Worm (Caenorhabditis elegans) whole organism, mixed stage, embryonic: ENCODE results near the gene cyn-10.

Experiments
- M03D4.4 ChIP-seq: sonication (generic microtip); optimal IDR thresholded peaks from 2 replicates; lab custom pipeline; 2017; ENCODE audit warnings: mild to moderate bottlenecking, missing genetic modification characterization, missing compliant biosample characterization
- bed-3 ChIP-seq: fragments of 200-800 bp; sonication (Bioruptor generic); optimal IDR thresholded peaks from 3 replicates; lab custom pipeline; 2018; ENCODE audit warnings: mild to moderate bottlenecking, missing genetic modification characterization, moderate library complexity, missing compliant biosample characterization
- blmp-1 ChIP-seq: fragments of 150-350 bp; optimal IDR thresholded peaks from 2 replicates; lab custom pipeline; 2014; ENCODE audit warnings: missing biosample characterization, missing genetic modification characterization
- ceh-39 ChIP-seq: fragments of 150-350 bp; optimal IDR thresholded peaks from 2 replicates; lab custom pipeline; 2014; ENCODE audit warnings: missing biosample characterization, missing genetic modification characterization
- ceh-43 ChIP-seq: fragments of 200-800 bp; sonication (Bioruptor generic); optimal IDR thresholded peaks from 2 replicates; lab custom pipeline; 2018; ENCODE audit warnings: mild to moderate bottlenecking, missing genetic modification characterization, moderate library complexity, missing compliant biosample characterization
- ceh-83 ChIP-seq: fragments of 200-800 bp; sonication (Bioruptor generic); optimal IDR thresholded peaks from 2 replicates; lab custom pipeline; 2018; ENCODE audit warnings: mild to moderate bottlenecking, missing genetic modification characterization, missing compliant biosample characterization
- ces-1 ChIP-seq: fragments of 150-350 bp; optimal IDR thresholded peaks from 2 replicates; lab custom pipeline; 2014; ENCODE audit warnings: missing biosample characterization, missing genetic modification reagents, missing genetic modification characterization
- cnd-1 ChIP-seq: fragments of 200-800 bp; sonication (Bioruptor generic); optimal IDR thresholded peaks from 2 replicates; lab custom pipeline; 2018; ENCODE audit warnings: mild to moderate bottlenecking, missing genetic modification characterization, missing compliant biosample characterization
- drap-1 ChIP-seq: fragments of 200-800 bp; sonication (Bioruptor generic); optimal IDR thresholded peaks from 3 replicates; lab custom pipeline; 2018; ENCODE audit warnings: mild to moderate bottlenecking, missing genetic modification characterization, missing compliant biosample characterization
- elt-1 ChIP-seq: sonication (generic microtip); optimal IDR thresholded peaks from 2 replicates; lab custom pipeline; 2017; ENCODE audit warnings: missing genetic modification characterization, mild to moderate bottlenecking, missing compliant biosample characterization, antibody characterized with exemption, moderate library complexity, borderline replicate concordance; ENCODE audit not compliant: insufficient read depth
- elt-3 ChIP-seq: fragments of 150-350 bp; optimal IDR thresholded peaks from 2 replicates; lab custom pipeline; 2014; ENCODE audit warnings: missing biosample characterization, missing genetic modification characterization
- flh-1 ChIP-seq: fragments of 200-800 bp; sonication (Bioruptor generic); optimal IDR thresholded peaks from 2 replicates; lab custom pipeline; 2018; ENCODE audit warnings: mild to moderate bottlenecking, missing genetic modification characterization, moderate library complexity, missing compliant biosample characterization
- hlh-1 ChIP-seq: fragments of 150-350 bp; optimal IDR thresholded peaks from 2 replicates; lab custom pipeline; 2014; ENCODE audit warnings: missing biosample characterization, missing genetic modification reagents, missing genetic modification characterization
- lin-13 ChIP-seq: fragments of 150-350 bp; optimal IDR thresholded peaks from 2 replicates; lab custom pipeline; 2014; ENCODE audit warnings: missing biosample characterization, missing genetic modification characterization
- lin-32 ChIP-seq: fragments of 200-800 bp; sonication (Bioruptor generic); optimal IDR thresholded peaks from 2 replicates; lab custom pipeline; 2018; ENCODE audit warnings: mild to moderate bottlenecking, missing genetic modification characterization, missing compliant biosample characterization
- lsy-2 ChIP-seq: fragments of 150-350 bp; optimal IDR thresholded peaks from 2 replicates; lab custom pipeline; 2014; ENCODE audit warnings: missing biosample characterization, missing genetic modification characterization
- mab-5 ChIP-seq: fragments of 150-350 bp; optimal IDR thresholded peaks from 2 replicates; lab custom pipeline; 2014; ENCODE audit warnings: missing biosample characterization, missing genetic modification characterization
- mep-1 ChIP-seq: fragments of 150-350 bp; optimal IDR thresholded peaks from 2 replicates; lab custom pipeline; 2017; ENCODE audit warnings: missing biosample characterization, missing genetic modification reagents, missing genetic modification characterization, inconsistent platforms
- mls-2 ChIP-seq: sonication (generic microtip); optimal IDR thresholded peaks from 2 replicates; lab custom pipeline; 2016; ENCODE audit warnings: mild to moderate bottlenecking, missing genetic modification characterization, moderate library complexity, missing compliant biosample characterization
- nhr-12 ChIP-seq: fragments of 150-350 bp; optimal IDR thresholded peaks from 2 replicates; lab custom pipeline; 2014; ENCODE audit warnings: missing biosample characterization, missing genetic modification characterization
- nhr-2 ChIP-seq: fragments of 150-350 bp; optimal IDR thresholded peaks from 2 replicates; lab custom pipeline; 2014; ENCODE audit warnings: missing biosample characterization, missing genetic modification characterization
- nhr-237 ChIP-seq: fragments of 150-350 bp; optimal IDR thresholded peaks from 2 replicates; lab custom pipeline; 2014; ENCODE audit warnings: missing biosample characterization, missing genetic modification characterization
- nhr-28 ChIP-seq: fragments of 150-350 bp; optimal IDR thresholded peaks from 2 replicates; lab custom pipeline; 2014; ENCODE audit warnings: missing biosample characterization, missing genetic modification characterization
- nhr-76 ChIP-seq: sonication (generic microtip); optimal IDR thresholded peaks from 2 replicates; lab custom pipeline; 2017; ENCODE audit warnings: missing biosample characterization, missing genetic modification characterization
- sem-2 ChIP-seq: fragments of 200-800 bp; sonication (Bioruptor generic); optimal IDR thresholded peaks from 2 replicates; lab custom pipeline; 2018; ENCODE audit warnings: mild to moderate bottlenecking, missing genetic modification characterization, missing compliant biosample characterization
- snpc-4 ChIP-seq: fragments of 150-350 bp; optimal IDR thresholded peaks from 2 replicates; lab custom pipeline; 2014; ENCODE audit warnings: missing biosample characterization, missing genetic modification characterization
- sptf-1 ChIP-seq: sonication (generic microtip); optimal IDR thresholded peaks from 2 replicates; lab custom pipeline; 2017; ENCODE audit warnings: mild to moderate bottlenecking, missing genetic modification characterization, moderate library complexity, missing compliant biosample characterization
- tbx-8 ChIP-seq: fragments of 200-800 bp; sonication (Bioruptor generic); optimal IDR thresholded peaks from 2 replicates; lab custom pipeline; 2018; ENCODE audit warnings: mild to moderate bottlenecking, missing genetic modification characterization, moderate library complexity, missing compliant biosample characterization
- unc-120 ChIP-seq: sonication (generic microtip); optimal IDR thresholded peaks from 2 replicates; lab custom pipeline; 2017; ENCODE audit warnings: missing genetic modification characterization, missing compliant biosample characterization; ENCODE audit not compliant: poor library complexity, severe bottlenecking
- zip-8 ChIP-seq: fragments of 150-350 bp; optimal IDR thresholded peaks from 2 replicates; lab custom pipeline; 2014; ENCODE audit warnings: missing biosample characterization, missing genetic modification characterization
- ztf-11 ChIP-seq: fragments of 150-350 bp; optimal IDR thresholded peaks from 2 replicates; lab custom pipeline; 2014; ENCODE audit warnings: missing biosample characterization, missing genetic modification characterization

Gene cyn-10

DNA sequence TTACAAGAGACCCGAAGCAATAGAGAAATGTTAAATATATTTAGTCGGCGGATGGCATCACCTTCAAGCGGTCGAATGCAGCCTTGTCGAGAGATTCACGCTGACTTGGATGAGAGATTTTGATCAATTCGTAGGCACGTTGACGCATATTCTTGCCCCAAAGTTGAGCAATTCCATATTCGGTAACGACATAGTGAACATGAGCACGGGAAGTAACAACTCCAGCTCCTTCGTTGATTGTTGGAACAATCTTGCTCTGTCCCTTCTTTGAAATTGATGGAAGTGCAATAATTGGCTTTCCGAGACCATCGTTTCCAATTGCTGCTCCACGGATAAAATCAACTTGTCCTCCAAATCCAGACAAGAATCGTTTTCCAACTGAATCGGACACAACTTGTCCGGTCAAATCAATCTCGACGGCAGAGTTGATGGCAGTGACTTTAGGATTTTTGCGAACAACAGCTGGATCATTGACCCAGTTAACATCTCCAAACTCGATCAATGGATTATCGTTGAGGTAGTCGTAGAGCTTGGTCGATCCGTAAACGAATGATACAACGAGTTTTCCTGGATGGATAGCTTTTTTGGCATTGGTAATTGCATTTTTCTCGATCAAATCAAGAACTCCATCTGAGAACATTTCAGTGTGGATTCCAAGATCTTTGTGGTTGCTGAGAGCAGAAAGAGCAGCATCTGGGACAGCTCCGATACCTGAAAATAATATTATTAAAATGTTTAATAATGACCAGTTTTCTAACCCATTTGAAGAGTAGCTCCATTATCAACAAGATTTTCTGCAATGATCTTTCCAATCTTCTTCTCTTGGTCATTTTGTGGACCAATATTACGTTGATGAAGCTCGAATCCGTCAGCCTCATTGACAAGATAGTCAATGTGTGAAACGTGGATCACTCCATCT lies 24.2 kb downstream of the cyn-10 start:
- no peak for TF ChIP-seq zip-8
- no peak for TF ChIP-seq ceh-43 (GFP tag; lab: Kevin White, UChicago)
- TF ChIP-seq unc-120 = no peak
- no peak for TF ChIP-seq nhr-12
- no peak for TF ChIP-seq ceh-83 (GFP tag; lab: Kevin White, UChicago)
- no peak for TF ChIP-seq mep-1 (tag; lab: Kevin White, UChicago)
- no peak for TF ChIP-seq cnd-1 (tag; lab: Kevin White, UChicago)
- no peak for TF ChIP-seq mab-5
- TF ChIP-seq ceh-39 (tag; lab: Kevin White, UChicago) = no peak
- no peak for TF ChIP-seq bed-3
- no peak for TF ChIP-seq sem-2
- TF ChIP-seq nhr-28 (tag; lab: Kevin White, UChicago) = no peak
- TF ChIP-seq nhr-2 (tag; lab: Kevin White, UChicago) = no peak
- TF ChIP-seq M03D4.4 = no peak
- TF ChIP-seq lin-32 (GFP tag; lab: Kevin White, UChicago) = no peak
- no peak for TF ChIP-seq nhr-237 (tag; lab: Kevin White, UChicago)
- no peak for TF ChIP-seq ces-1 (GFP tag; lab: Kevin White, UChicago)

DNA sequence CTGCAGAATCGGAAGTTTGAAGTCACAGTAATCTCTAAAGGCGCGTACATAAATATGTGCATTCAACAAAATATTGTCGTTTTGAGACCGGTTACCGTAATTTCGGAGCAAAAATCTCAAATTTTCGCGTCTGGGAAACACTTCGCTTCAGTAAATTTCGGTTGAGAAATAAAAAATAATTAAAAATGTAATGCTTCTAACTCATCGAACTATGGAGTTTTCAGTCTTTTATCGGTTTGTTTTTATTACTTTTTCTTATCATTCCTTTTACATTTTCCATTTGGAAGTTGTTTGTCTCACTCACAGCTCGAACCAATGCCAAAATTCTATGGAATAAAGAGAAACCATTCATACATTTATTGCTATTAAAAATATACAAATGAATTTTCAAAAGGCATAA lies 25.0 kb downstream of the cyn-10 start:
- TF ChIP-seq lsy-2 (tag; lab: Kevin White, UChicago) = no peak
- no peak for TF ChIP-seq elt-3
- TF ChIP-seq cnd-1 (tag; lab: Kevin White, UChicago) = no peak
- TF ChIP-seq drap-1 (GFP tag; lab: Kevin White, UChicago) = no peak
- TF ChIP-seq tbx-8 (GFP tag; lab: Kevin White, UChicago) = no peak
- TF ChIP-seq flh-1 (GFP tag; lab: Kevin White, UChicago) = no peak
- no peak for TF ChIP-seq nhr-28 (tag; lab: Kevin White, UChicago)
- TF ChIP-seq mls-2 = no peak
- TF ChIP-seq nhr-237 (tag; lab: Kevin White, UChicago) = no peak
- TF ChIP-seq nhr-76 (tag; lab: Kevin White, UChicago) = no peak
- no peak for TF ChIP-seq elt-1 (tag; lab: Kevin White, UChicago)
- TF ChIP-seq nhr-12 = no peak
- TF ChIP-seq ceh-83 (GFP tag; lab: Kevin White, UChicago) = no peak
- no peak for TF ChIP-seq mep-1 (tag; lab: Kevin White, UChicago)
- no peak for TF ChIP-seq mab-5
- TF ChIP-seq sem-2 = no peak
- no peak for TF ChIP-seq hlh-1 (tag; lab: Kevin White, UChicago)
- TF ChIP-seq bed-3 = no peak
- TF ChIP-seq unc-120 = no peak
- no peak for TF ChIP-seq lin-32 (GFP tag; lab: Kevin White, UChicago)
- TF ChIP-seq, all 35 proteins: peak for 0

DNA sequence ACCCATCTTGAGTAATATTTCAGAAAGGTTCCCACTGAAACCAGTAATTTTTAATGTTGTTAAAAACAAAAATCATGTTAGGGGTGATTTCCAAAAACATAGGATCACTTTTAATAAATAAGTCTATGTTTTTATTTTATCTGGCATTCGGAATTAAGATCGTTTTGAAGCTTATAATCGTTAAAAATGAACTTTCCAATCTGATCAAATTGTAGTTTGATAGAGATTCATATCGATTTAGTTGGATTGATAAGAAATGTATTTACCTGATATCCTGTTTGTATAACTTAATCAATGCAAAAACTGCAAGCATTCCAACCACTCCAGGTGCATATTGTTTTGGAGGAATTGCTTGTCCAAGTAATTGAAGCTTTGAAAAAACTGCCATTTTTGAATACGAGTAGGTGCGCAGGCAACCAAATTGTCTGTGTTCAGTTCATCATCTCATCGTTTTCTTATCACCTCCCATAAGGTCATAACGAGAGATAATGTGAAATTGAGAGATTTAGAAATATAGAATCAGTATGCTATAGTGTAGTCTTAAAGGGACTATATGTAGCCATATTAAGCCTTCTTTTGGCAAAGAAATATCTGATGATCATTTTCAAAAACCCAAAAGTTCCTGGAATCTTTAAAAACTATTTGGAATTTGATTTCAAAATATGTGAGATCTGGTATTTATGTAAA lies 25.7 kb downstream of the cyn-10 start, which contains the start of gene pmp-2:
Gene pmp-2 (minus strand): TSS at position 487 of the 687 bp plus-strand sequence.
- no peak for TF ChIP-seq nhr-28 (tag; lab: Kevin White, UChicago)
- no peak for TF ChIP-seq ceh-43 (GFP tag; lab: Kevin White, UChicago)
- TF ChIP-seq snpc-4 = no peak
- TF ChIP-seq sem-2 = no peak
- TF ChIP-seq elt-3 = no peak
- no peak for TF ChIP-seq lin-13 (tag; lab: Kevin White, UChicago)
- TF ChIP-seq nhr-76 (tag; lab: Kevin White, UChicago) = no peak
- no peak for TF ChIP-seq lsy-2 (tag; lab: Kevin White, UChicago)
- TF ChIP-seq tbx-8 (GFP tag; lab: Kevin White, UChicago) = no peak
- TF ChIP-seq blmp-1 (tag; lab: Kevin White, UChicago) = no peak
- no peak for TF ChIP-seq ztf-11
- TF ChIP-seq ces-1 (GFP tag; lab: Kevin White, UChicago) = no peak
- no peak for TF ChIP-seq hlh-1 (tag; lab: Kevin White, UChicago)
- no peak for TF ChIP-seq zip-8
- no peak for TF ChIP-seq sptf-1 (tag; lab: Kevin White, UChicago)
- no peak for TF ChIP-seq ceh-83 (GFP tag; lab: Kevin White, UChicago)
- TF ChIP-seq lin-32 (GFP tag; lab: Kevin White, UChicago) = no peak
- TF ChIP-seq nhr-12 = no peak
- no peak for TF ChIP-seq flh-1 (GFP tag; lab: Kevin White, UChicago)
- no peak for TF ChIP-seq cnd-1 (tag; lab: Kevin White, UChicago)
- TF ChIP-seq, all 35 proteins: peak for 0
